Fruit fly (Drosophila melanogaster): ENCODE results near the gene Cht11.

The Cht11 gene

DNA sequence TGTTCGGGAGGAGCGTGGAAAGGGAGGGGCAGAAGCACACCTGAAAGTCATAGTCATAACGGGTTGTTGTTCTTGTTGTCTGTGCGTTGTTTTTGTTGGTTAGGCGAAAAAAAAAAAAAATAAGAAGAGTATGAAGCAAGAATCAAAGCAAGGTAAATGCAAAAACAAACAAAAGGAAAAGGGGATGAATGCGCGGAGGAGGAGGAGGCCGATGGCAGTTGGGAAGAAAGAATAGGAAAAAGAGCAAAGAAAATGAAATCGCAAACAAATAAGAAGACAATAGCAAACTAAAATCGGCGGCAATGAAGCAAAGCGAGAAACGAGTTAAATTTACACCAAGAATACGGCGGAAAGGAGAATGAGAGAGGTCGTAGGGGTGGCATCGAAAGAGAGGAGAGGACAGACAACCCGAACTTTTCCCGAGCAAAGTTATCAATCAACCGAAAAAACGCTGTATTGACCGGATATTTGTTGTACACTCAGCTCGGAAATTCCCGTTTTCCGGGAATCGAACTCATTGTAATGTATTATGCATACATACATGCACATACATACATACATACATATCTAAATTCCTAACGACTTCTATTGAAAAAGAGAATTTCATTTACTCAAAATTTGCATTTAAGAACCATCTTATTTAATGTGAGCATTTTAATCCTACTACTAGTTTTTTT, 11.2 kb upstream of the Cht11 start (continued):
- TF ChIP-seq mam (GFP tag; optimal IDR thresholded peaks at IDR 0.05) (peak; percentile 10), CG16815 (GFP tag; optimal IDR thresholded peaks at IDR 0.05) (no peak), CG2199 (GFP tag; IDR thresholded peaks at IDR 0.05) (0 out of 3 replicates have a peak, but pooled peaks have one; percentile 20), CG12391 (tag; optimal IDR thresholded peaks at IDR 0.05) (no peak), E2f1 (GFP tag; IDR thresholded peaks at IDR 0.05) (no peak), Atf3 (GFP tag; optimal IDR thresholded peaks at IDR 0.05) (no peak), sens (GFP tag) (peak; percentile 58), ase (GFP tag; IDR thresholded peaks at IDR 0.05) (0 out of 3 replicates have a peak, but pooled peaks have one; percentile 20), CG16813 (GFP tag; IDR thresholded peaks at IDR 0.05; ENCODE audit: partially characterized antibody) (no peak), CG2678 (tag; optimal IDR thresholded peaks at IDR 0.05) (peak; percentile 61), gfzf (GFP tag; optimal IDR thresholded peaks at IDR 0.05) (no peak), Dref (GFP tag; IDR thresholded peaks at IDR 0.05) (no peak), zfh1 (GFP tag; IDR thresholded peaks at IDR 0.05) (peak; percentile 43; the same call in 1 of the 3 replicates), CG14050 (GFP tag; IDR thresholded peaks at IDR 0.05) (no peak), Hsf (GFP tag; optimal IDR thresholded peaks at IDR 0.05) (no peak), pros (GFP tag; optimal IDR thresholded peaks at IDR 0.05) (peak; percentile 10), Dbx (GFP tag; IDR thresholded peaks at IDR 0.05) (peak; percentile 29; the same call in 1 of the 3 replicates), CG12769 (tag; optimal IDR thresholded peaks at IDR 0.05) (peak; percentile 5), bcd (GFP tag; optimal IDR thresholded peaks at IDR 0.05) (peak; percentile 16), unpg (GFP tag; optimal IDR thresholded peaks at IDR 0.05) (peak; percentile 11), Sox102F (GFP tag; optimal IDR thresholded peaks at IDR 0.05) (peak; percentile 45), en (GFP tag; optimal IDR thresholded peaks at IDR 0.05) (no peak), CG15269 (tag; optimal IDR thresholded peaks at IDR 0.05) (no peak), bsh (GFP tag; optimal IDR thresholded peaks at IDR 0.05) (peak in 1 of 2 experiments; percentile 59), CG16779 (GFP tag; IDR thresholded peaks at IDR 0.05) (no peak), Lim3 (GFP tag; IDR thresholded peaks at IDR 0.05) (no peak), al (GFP tag; IDR thresholded peaks at IDR 0.05) (0 out of 2 replicates have a peak, but pooled peaks have one; percentile 28), inv (GFP tag; IDR thresholded peaks at IDR 0.05; ENCODE audit: partially characterized antibody) (no peak), Awh (GFP tag; IDR thresholded peaks at IDR 0.05) (no peak), bbx (GFP tag; IDR thresholded peaks at IDR 0.05; ENCODE audit: partially characterized antibody) (no peak), Sry-β (GFP tag; optimal IDR thresholded peaks at IDR 0.05) (no peak), D19B (GFP tag; optimal IDR thresholded peaks at IDR 0.05) (no peak), CG12219 (GFP tag; optimal IDR thresholded peaks at IDR 0.05) (peak; percentile 7), CG4424 (GFP tag; optimal IDR thresholded peaks at IDR 0.05) (peak; percentile 41), tx (GFP tag; optimal IDR thresholded peaks at IDR 0.05) (no peak), Blimp-1 (GFP tag; optimal IDR thresholded peaks at IDR 0.05) (peak; percentile 35), aop (GFP tag; IDR thresholded peaks at IDR 0.05) (no peak), CG18619 (GFP tag; optimal IDR thresholded peaks at IDR 0.05) (no peak), gem (tag; optimal IDR thresholded peaks at IDR 0.05) (peak; percentile 51), Ets65A (GFP tag) (no peak), CG10959 (GFP tag; IDR thresholded peaks at IDR 0.05) (no peak), dmrt99B (tag; optimal IDR thresholded peaks at IDR 0.05) (peak; percentile 37), tgo (GFP tag; IDR thresholded peaks at IDR 0.05) (peak; percentile 42; the same call in 1 of the 3 replicates), CG31224 (GFP tag; IDR thresholded peaks at IDR 0.05) (no peak; the same call in 1 of the 2 replicates), CG3407 (GFP tag; optimal IDR thresholded peaks at IDR 0.05) (no peak), Meics (GFP tag; optimal IDR thresholded peaks at IDR 0.05) (peak; percentile 39), shn (GFP tag; optimal IDR thresholded peaks at IDR 0.05) (no peak), Xrp1 (GFP tag; IDR thresholded peaks at IDR 0.05) (peak; percentile 36; the same call in 1 of the 2 replicates), CG3995 (GFP tag; optimal IDR thresholded peaks at IDR 0.05) (no peak), B-H2 (GFP tag; optimal IDR thresholded peaks at IDR 0.05) (no peak)
